Worm (Caenorhabditis elegans): Measurements from ENCODE around the gene T28D6.7.

DNA sequence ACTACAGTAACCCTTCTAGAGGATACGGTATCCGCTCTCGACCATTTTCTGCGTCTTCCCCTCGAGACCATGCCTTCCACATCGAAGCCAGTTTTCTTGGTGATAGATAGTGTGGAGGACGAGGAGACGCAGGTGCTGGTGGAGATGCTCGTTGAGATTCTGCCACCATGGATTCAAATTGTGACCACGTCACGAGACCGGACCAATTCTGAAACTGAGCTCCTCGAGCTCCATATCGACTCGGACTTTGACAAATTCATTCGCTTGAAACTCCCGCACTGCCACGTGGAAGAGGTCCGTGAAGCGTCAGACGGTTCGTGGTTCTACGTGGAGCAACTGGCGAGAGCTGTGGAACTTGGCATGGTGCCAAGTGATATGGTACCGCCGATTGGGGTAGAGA lies 15.1 kb upstream of the T28D6.7 start:
- TF ChIP-seq unc-3 (GFP tag; conservative IDR thresholded peaks at IDR 0.05), result no peak
- no peak for TF ChIP-seq unc-3 (tag; optimal IDR thresholded peaks at IDR 0.05)
- TF ChIP-seq ceh-19 (GFP tag; optimal IDR thresholded peaks at IDR 0.05), result no peak
- TF ChIP-seq ama-1 (optimal IDR thresholded peaks at IDR 0.05), result no peak
- TF ChIP-seq fkh-6 (tag; optimal IDR thresholded peaks at IDR 0.05), result no peak
- TF ChIP-seq ztf-16 (tag; optimal IDR thresholded peaks at IDR 0.05), result no peak
- TF ChIP-seq madf-2 (tag; optimal IDR thresholded peaks at IDR 0.05), result no peak
- no peak for TF ChIP-seq sox-4 (tag; optimal IDR thresholded peaks at IDR 0.05)
- TF ChIP-seq fax-1 (tag; optimal IDR thresholded peaks at IDR 0.05), result no peak
- TF ChIP-seq tbx-2 (tag; optimal IDR thresholded peaks at IDR 0.05), result no peak
- TF ChIP-seq nfya-1 (tag; optimal IDR thresholded peaks at IDR 0.05), result no peak
- TF ChIP-seq C38D4.7 (GFP tag; optimal IDR thresholded peaks at IDR 0.05), result no peak

Data from whole organism, late embryonic.